Worm (Caenorhabditis elegans): Measurements from ENCODE around the gene utp-20.

DNA sequence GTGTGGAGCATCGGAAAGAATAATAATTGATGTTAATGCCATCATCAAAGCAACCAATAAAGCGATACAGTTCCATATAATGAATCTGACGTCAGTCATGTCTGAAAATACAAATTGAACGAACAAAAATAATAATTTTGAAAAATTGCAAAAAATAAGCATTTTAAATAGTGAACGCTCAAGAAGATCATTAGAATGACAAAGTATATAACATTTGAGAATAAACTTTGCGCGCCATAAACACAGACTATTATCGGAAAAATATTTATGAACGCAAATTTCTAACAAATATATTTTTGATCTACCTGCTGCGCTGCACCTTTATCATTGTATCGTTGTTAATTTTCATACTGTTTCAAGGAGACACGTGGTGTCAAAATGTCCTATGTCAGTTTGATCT, 34.8 kb upstream of the utp-20 start, which contains the start of gene R05G9.3:
- no peak for TF ChIP-seq egl-5 (tag; optimal IDR thresholded peaks at IDR 0.05)
- TF ChIP-seq nhr-11 (tag; optimal IDR thresholded peaks at IDR 0.05) = no peak
- TF ChIP-seq mdl-1 (tag; optimal IDR thresholded peaks at IDR 0.05) = no peak

Data from whole organism, L3 larva.